Worm (Caenorhabditis elegans) whole organism, L4 larva: ENCODE data around the gene nspe-2.
A peak's percentile ranks its signal among the peaks of the same experiment; 100 is the strongest.
"Not testable (repeated sequence)": the region's sequence is repeated elsewhere in the genome, so short reads cannot be mapped to it uniquely, and the experiment has no call there.

Experiments used
- D1046.2 ChIP-seq: fragments of 200-800 bp; sonication (Bioruptor generic); IDR thresholded peaks from 2 replicates; pipeline ENCODE4 v1.3.6; 2022; ENCODE audit warnings: missing genetic modification characterization, missing compliant biosample characterization
- F44E2.7 ChIP-seq: fragments of 200-800 bp; sonication (Bioruptor generic); IDR thresholded peaks from 2 replicates; pipeline ENCODE4 v2.1.2; 2022; ENCODE audit warnings: missing genetic modification characterization, missing compliant biosample characterization
- R02D3.7 ChIP-seq: fragments of 150-350 bp; sonication (generic microtip); optimal IDR thresholded peaks from 3 replicates; lab custom pipeline; 2014; ENCODE audit warnings: missing biosample characterization, missing genetic modification characterization
- aha-1 ChIP-seq: fragments of 150-350 bp; peaks from one replicate; lab custom pipeline; 2014; ENCODE audit warnings: missing biosample characterization, missing genetic modification characterization
- attf-4 ChIP-seq: sonication (generic microtip); optimal IDR thresholded peaks from 3 replicates; lab custom pipeline; 2017; ENCODE audit warnings: missing biosample characterization, missing genetic modification characterization
- ceh-20 ChIP-seq: fragments of 200-800 bp; sonication (Bioruptor generic); IDR thresholded peaks from 2 replicates; pipeline ENCODE4 v1.3.6; 2022; ENCODE audit warnings: missing genetic modification reagents, missing genetic modification characterization, missing compliant biosample characterization
- ceh-44 ChIP-seq: fragments of 200-800 bp; sonication (Bioruptor generic); IDR thresholded peaks from 2 replicates; pipeline ENCODE4 v1.3.6; 2022; ENCODE audit warnings: missing genetic modification reagents, missing genetic modification characterization, missing compliant biosample characterization
- ceh-62 ChIP-seq: sonication (generic microtip); optimal IDR thresholded peaks from 2 replicates; lab custom pipeline; 2017; ENCODE audit warnings: missing biosample characterization, missing genetic modification characterization
- ces-1 ChIP-seq: fragments of 150-350 bp; sonication (generic microtip); optimal IDR thresholded peaks from 4 replicates; lab custom pipeline; 2014; ENCODE audit warnings: missing biosample characterization, missing genetic modification reagents, missing genetic modification characterization
- ctbp-1 ChIP-seq: fragments of 200-800 bp; sonication (Bioruptor generic); IDR thresholded peaks from 2 replicates; pipeline ENCODE4 v1.3.6; 2022; ENCODE audit warnings: missing genetic modification reagents, missing genetic modification characterization, missing compliant biosample characterization
- daf-12 ChIP-seq: fragments of 150-350 bp; optimal IDR thresholded peaks from 2 replicates; lab custom pipeline; 2014; ENCODE audit warnings: missing biosample characterization, missing genetic modification reagents, missing genetic modification characterization
- dmd-6 ChIP-seq: fragments of 200-800 bp; sonication (Bioruptor generic); IDR thresholded peaks from 2 replicates; pipeline ENCODE4 v1.3.6; 2022; ENCODE audit warnings: missing genetic modification reagents, missing genetic modification characterization, missing compliant biosample characterization
- dmd-8 ChIP-seq: fragments of 200-800 bp; sonication (Bioruptor generic); IDR thresholded peaks from 2 replicates; pipeline ENCODE4 v1.3.6; 2022; ENCODE audit warnings: missing genetic modification characterization, missing compliant biosample characterization
- dmd-9 ChIP-seq: fragments of 200-800 bp; sonication (Bioruptor generic); IDR thresholded peaks from 2 replicates; pipeline ENCODE4 v1.3.6; 2022; ENCODE audit warnings: missing genetic modification reagents, missing genetic modification characterization, missing compliant biosample characterization
- egl-27 ChIP-seq: sonication (generic microtip); optimal IDR thresholded peaks from 3 replicates; lab custom pipeline; 2017; ENCODE audit warnings: missing biosample characterization, missing genetic modification reagents, missing genetic modification characterization
- fos-1 ChIP-seq: fragments of 150-350 bp; optimal IDR thresholded peaks from 2 replicates; lab custom pipeline; 2014; ENCODE audit warnings: missing biosample characterization, missing genetic modification characterization
- hif-1 ChIP-seq, 2 experiments: sonication (generic microtip); optimal IDR thresholded peaks; 2 replicates each; lab custom pipeline; 2016 to 2017; ENCODE audit warnings: missing compliant biosample characterization in 2 of 2, missing genetic modification characterization in 2 of 2, missing genetic modification reagents in 2 of 2, missing genotype in 2 of 2, mild to moderate bottlenecking in 1 of 2
- hlh-11 ChIP-seq: fragments of 200-800 bp; sonication (Bioruptor generic); optimal IDR thresholded peaks from 2 replicates; lab custom pipeline; 2018; ENCODE audit warnings: mild to moderate bottlenecking, missing genetic modification characterization, missing compliant biosample characterization
- hlh-30 ChIP-seq: sonication (generic microtip); optimal IDR thresholded peaks from 2 replicates; lab custom pipeline; 2017; ENCODE audit warnings: antibody characterized with exemption, mild to moderate bottlenecking, missing genetic modification characterization, missing compliant biosample characterization; ENCODE audit not compliant: insufficient read depth
- lin-1 ChIP-seq: fragments of 200-800 bp; sonication (Bioruptor generic); IDR thresholded peaks from 2 replicates; pipeline ENCODE4 v1.3.6; 2022; ENCODE audit warnings: missing genetic modification reagents, missing genetic modification characterization, missing compliant biosample characterization
- lin-13 ChIP-seq: fragments of 150-350 bp; optimal IDR thresholded peaks from 2 replicates; lab custom pipeline; 2014; ENCODE audit warnings: missing biosample characterization, missing genetic modification reagents, missing genetic modification characterization
- madf-5 ChIP-seq, 2 experiments: fragments of 200-800 bp; sonication (Bioruptor generic); IDR thresholded peaks; 2 replicates each; pipeline ENCODE4 v1.3.6; 2022; ENCODE audit warnings: missing compliant biosample characterization in 2 of 2, missing genetic modification characterization in 2 of 2
- madf-9 ChIP-seq: fragments of 200-800 bp; sonication (Bioruptor generic); conservative IDR thresholded peaks from 2 replicates; pipeline ENCODE4 v1.3.6; 2022; ENCODE audit warnings: missing genetic modification reagents, missing genetic modification characterization, missing compliant biosample characterization
- mdl-1 ChIP-seq, 2 experiments: fragments of 150-350 bp in 1 of 2; sonication (generic microtip) in 1 of 2; optimal IDR thresholded peaks; 2 replicates each; lab custom pipeline; 2014 to 2017; ENCODE audit warnings: missing biosample characterization in 2 of 2, missing genetic modification characterization in 2 of 2
- mxl-3 ChIP-seq: fragments of 200-800 bp; sonication (Bioruptor generic); optimal IDR thresholded peaks from 2 replicates; lab custom pipeline; 2018; ENCODE audit warnings: mild to moderate bottlenecking, missing genetic modification characterization, missing compliant biosample characterization
- nhr-25 ChIP-seq: sonication (generic microtip); optimal IDR thresholded peaks from 2 replicates; lab custom pipeline; 2017; ENCODE audit warnings: missing genetic modification characterization, mild to moderate bottlenecking, missing compliant biosample characterization, antibody characterized with exemption, moderate library complexity, borderline replicate concordance; ENCODE audit not compliant: insufficient read depth
- nhr-28 ChIP-seq: fragments of 150-350 bp; optimal IDR thresholded peaks from 2 replicates; lab custom pipeline; 2014; ENCODE audit warnings: missing biosample characterization, missing genetic modification characterization
- nhr-76 ChIP-seq: fragments of 150-350 bp; optimal IDR thresholded peaks from 2 replicates; lab custom pipeline; 2014; ENCODE audit warnings: missing biosample characterization, missing genetic modification characterization
- rbr-2 ChIP-seq: sonication (generic microtip); optimal IDR thresholded peaks from 2 replicates; lab custom pipeline; 2016; ENCODE audit warnings: missing genotype, missing genetic modification characterization, missing compliant biosample characterization
- saeg-2 ChIP-seq: fragments of 200-800 bp; sonication (Bioruptor generic); IDR thresholded peaks from 2 replicates; pipeline ENCODE4 v1.3.6; 2022; ENCODE audit warnings: missing genetic modification reagents, missing genetic modification characterization, missing compliant biosample characterization
- tra-1 ChIP-seq: fragments of 200-800 bp; sonication (Bioruptor generic); IDR thresholded peaks from 2 replicates; pipeline ENCODE4 v1.3.6; 2022; ENCODE audit warnings: missing genetic modification reagents, missing genetic modification characterization, missing compliant biosample characterization
- unc-62 ChIP-seq, 3 experiments: fragments of 150-350 bp in 1 of 3; sonication (generic microtip); optimal IDR thresholded peaks in 2 of 3; peaks in 1 of 3; 1 replicate in 1 of 3; 2 replicates in 2 of 3; lab custom pipeline; 2014 to 2017; ENCODE audit warnings: missing biosample characterization in 3 of 3, missing genetic modification characterization in 3 of 3, missing genetic modification reagents in 3 of 3, missing genotype in 1 of 3
- zag-1 ChIP-seq: fragments of 150-350 bp; optimal IDR thresholded peaks from 2 replicates; lab custom pipeline; 2014; ENCODE audit warnings: missing biosample characterization, missing genetic modification characterization
- zip-11 ChIP-seq: fragments of 200-800 bp; sonication (Bioruptor generic); IDR thresholded peaks from 2 replicates; pipeline ENCODE4 v1.3.6; 2022; ENCODE audit warnings: missing genetic modification characterization, missing compliant biosample characterization

nspe-2 gene

DNA sequence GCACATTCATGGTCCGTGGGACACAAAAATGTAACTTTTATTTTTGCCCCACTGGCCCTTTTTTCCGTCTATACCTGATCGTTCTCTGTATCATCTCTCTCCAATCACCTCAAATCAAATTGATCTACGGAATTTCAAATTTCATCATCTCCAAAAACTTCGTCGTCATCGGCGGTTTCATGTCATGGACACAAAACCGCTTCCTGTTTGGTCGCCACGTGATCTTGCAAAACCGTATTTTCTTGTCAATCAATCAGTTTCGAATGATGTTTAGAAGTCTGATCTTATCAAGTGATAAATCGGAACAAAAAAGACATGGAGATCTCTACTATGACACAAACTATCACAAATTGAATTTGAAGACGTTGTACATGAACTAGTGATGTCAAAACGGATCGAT, 6.5 kb upstream of the nspe-2 start (continued):
- TF ChIP-seq dmd-9 (GFP tag; lab: Robert Waterston, UW) = no peak
- TF ChIP-seq tra-1 (GFP tag; lab: Robert Waterston, UW) = no peak
- TF ChIP-seq daf-12 (tag; lab: Kevin White, UChicago) = no peak
- TF ChIP-seq R02D3.7 (tag; lab: Kevin White, UChicago) = no peak
- TF ChIP-seq ctbp-1 (GFP tag; lab: Robert Waterston, UW) = no peak
- TF ChIP-seq zag-1 (tag; lab: Kevin White, UChicago) = no peak
- no peak for TF ChIP-seq dmd-8 (GFP tag; lab: Robert Waterston, UW)
- no peak for TF ChIP-seq madf-5 (GFP tag; IDR thresholded peaks at IDR 0.05; lab: Robert Waterston, UW)
- TF ChIP-seq rbr-2 (tag; lab: Kevin White, UChicago) = no peak
- no peak for TF ChIP-seq lin-1
- no peak for TF ChIP-seq D1046.2 (GFP tag; lab: Robert Waterston, UW)
- TF ChIP-seq attf-4 (tag; lab: Kevin White, UChicago) = no peak
- TF ChIP-seq hlh-11 (tag; lab: Kevin White, UChicago) = peak; percentile 76
- no peak for TF ChIP-seq egl-27 (tag; lab: Kevin White, UChicago)
- peak; percentile 68 for TF ChIP-seq mxl-3 (GFP tag; lab: Kevin White, UChicago)
- no peak for TF ChIP-seq ceh-44 (GFP tag; lab: Robert Waterston, UW)
- no peak for TF ChIP-seq ces-1
- peak; percentile 52 for TF ChIP-seq nhr-25 (tag; lab: Kevin White, UChicago)
- TF ChIP-seq saeg-2 (GFP tag; lab: Robert Waterston, UW) = no peak
- peak; percentile 35 to 85 for TF ChIP-seq mdl-1 (tag; optimal IDR thresholded peaks at IDR 0.05; lab: Kevin White, UChicago)
- no peak for TF ChIP-seq fos-1 (tag; lab: Kevin White, UChicago)
- TF ChIP-seq nhr-28 (tag; lab: Kevin White, UChicago) = peak; percentile 90
- TF ChIP-seq F44E2.7 (GFP tag; lab: Robert Waterston, UW) = no peak
- peak; percentile 70 for TF ChIP-seq dmd-6 (GFP tag; lab: Robert Waterston, UW)
- TF ChIP-seq hlh-30 (tag; lab: Kevin White, UChicago) = peak; percentile 54
- TF ChIP-seq, all 104 proteins: peak for 15

DNA sequence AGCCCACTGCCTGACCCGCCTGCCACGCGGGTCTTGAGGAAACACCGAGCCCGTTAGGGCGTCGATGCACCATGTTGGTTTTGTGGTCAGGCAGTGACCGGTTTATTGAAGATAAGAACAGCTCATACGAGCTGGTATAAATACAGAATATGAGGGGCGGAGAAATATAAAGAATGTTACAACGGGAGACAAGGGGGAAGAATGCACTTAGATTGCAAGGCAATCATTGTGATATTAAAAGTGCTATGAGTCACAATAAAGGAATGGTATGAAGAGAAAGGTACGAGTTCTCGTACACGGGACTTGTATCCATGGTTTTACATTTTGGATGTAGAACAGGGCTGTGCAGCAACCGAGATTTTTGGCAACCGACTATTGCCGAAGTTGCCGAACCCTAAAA, 5.2 kb upstream of the nspe-2 start, which contains the start of gene Y38E10A.14:
Gene Y38E10A.14 (minus strand): TSS at position 101 of the 400 bp plus-strand sequence.
- TF ChIP-seq madf-9, lin-1, ceh-62: not testable (repeated sequence)

DNA sequence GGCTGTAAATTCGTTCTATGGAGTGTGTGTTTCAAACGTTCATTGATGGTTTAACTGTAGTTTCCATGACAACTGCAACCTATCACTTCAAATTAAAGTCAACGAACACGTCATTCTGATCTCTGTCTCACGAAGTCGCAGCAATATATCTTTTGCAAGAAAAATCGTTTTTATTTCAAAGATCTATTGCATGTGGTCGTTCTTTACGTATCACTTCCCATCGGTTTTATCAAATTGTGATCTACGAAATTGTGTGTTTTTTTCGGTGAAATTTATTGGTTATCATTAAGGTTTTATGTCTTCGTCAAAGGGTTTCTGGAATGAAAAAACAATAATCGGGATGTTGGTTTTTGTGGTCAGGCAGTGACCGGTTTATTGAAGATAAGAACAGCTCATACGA, 3.7 kb upstream of the nspe-2 start:
- TF ChIP-seq hif-1 (tag; optimal IDR thresholded peaks at IDR 0.05; lab: Kevin White, UChicago) = peak in 1 of 2 experiments; percentile 11
- TF ChIP-seq lin-13 (GFP tag; lab: Kevin White, UChicago) = no peak
- peak; percentile 21; the same call in 1 of the 2 replicates for TF ChIP-seq dmd-6 (GFP tag; lab: Robert Waterston, UW)
- TF ChIP-seq ceh-20 (GFP tag; lab: Robert Waterston, UW) = peak; percentile 55; the same call in 1 of the 2 replicates

DNA sequence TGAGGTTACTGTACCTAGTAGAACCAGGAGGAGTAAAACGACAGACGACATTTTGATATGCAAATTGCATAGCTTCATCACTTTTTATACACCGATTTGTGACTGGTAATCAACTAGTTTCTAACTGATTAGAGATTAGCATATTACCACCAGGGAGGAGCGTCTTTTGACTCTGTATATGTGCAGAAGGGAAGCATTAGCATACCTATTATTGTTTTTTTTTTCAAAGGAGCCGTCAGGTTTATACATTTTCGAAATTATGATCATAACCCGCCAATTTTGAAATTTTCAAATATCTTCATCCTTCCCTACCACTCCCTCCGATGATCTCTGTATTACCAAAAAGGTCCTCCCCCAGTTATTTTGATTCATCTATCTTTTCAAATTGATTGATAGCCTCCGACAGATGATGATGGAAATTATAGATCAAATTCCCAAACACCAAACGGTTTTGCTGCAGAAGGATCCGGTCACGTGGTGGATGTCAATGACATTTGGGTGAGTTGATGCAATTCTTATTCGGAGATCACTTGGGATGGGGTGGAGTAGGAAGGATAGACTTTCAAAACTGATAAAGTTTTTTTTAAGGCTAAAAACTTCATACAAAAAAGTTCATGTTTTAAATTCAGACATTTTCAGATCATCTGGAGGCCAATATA, 2.8 kb upstream of the nspe-2 start, which contains the start of gene nspe-8:
Gene nspe-8 (minus strand): TSS at position 51 of the 659 bp plus-strand sequence.
- TF ChIP-seq dmd-6 (GFP tag; lab: Robert Waterston, UW) (peak; percentile 40; the same call in 1 of the 2 replicates), hlh-11 (tag; lab: Kevin White, UChicago) (peak; percentile 47), aha-1 (tag; lab: Kevin White, UChicago) (peak; percentile 95), mdl-1 (tag; optimal IDR thresholded peaks at IDR 0.05; lab: Kevin White, UChicago) (peak in 1 of 2 experiments; percentile 68), unc-62 (GFP tag; optimal IDR thresholded peaks at IDR 0.05 in 1 of 2; lab: Kevin White, UChicago) (peak in 1 of 2 experiments; percentile 76), unc-62 (tag; optimal IDR thresholded peaks at IDR 0.05; lab: Kevin White, UChicago) (no peak), mxl-3 (GFP tag; lab: Kevin White, UChicago) (no peak), zip-11 (GFP tag; lab: Robert Waterston, UW) (no peak), hif-1 (tag; optimal IDR thresholded peaks at IDR 0.05; lab: Kevin White, UChicago) (peak in 1 of 2 experiments; percentile 71), nhr-76 (tag; lab: Kevin White, UChicago) (no peak), hlh-30 (tag; lab: Kevin White, UChicago) (peak; percentile 43), nhr-28 (tag; lab: Kevin White, UChicago) (peak; percentile 79), ceh-20 (GFP tag; lab: Robert Waterston, UW) (peak; percentile 75)
